Worm (Caenorhabditis elegans) whole organism, dauer: ENCODE results near the gene C52G5.3.

Experiments
- unc-62 ChIP-seq: sonication (generic microtip); optimal IDR thresholded peaks from 2 replicates; lab custom pipeline; 2017; ENCODE audit warnings: missing biosample characterization, missing genetic modification reagents, missing genetic modification characterization

C52G5.3 gene

DNA sequence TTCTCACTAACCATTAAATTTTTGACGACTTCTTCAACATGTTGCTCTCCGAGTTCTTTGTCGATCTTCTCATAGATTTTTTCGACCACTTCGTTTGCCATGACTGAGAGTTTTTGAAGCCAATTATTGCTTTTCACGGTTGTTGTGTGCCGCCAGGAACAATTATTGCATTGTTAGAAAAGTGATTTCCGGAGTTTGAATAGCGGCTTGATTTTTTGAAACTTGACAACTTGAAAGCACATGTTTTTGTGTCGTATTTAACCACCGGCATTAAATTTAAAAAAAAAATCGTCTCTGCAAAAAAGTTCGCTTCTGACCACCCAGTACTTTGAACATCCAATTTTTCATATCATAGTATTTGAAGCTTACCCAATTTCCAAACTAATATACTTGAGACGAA, at the start of gene C52G5.3:
Gene C52G5.3, minus strand, starts transcription at position 101 of the 400 bp plus-strand sequence.
- no peak for TF ChIP-seq unc-62 (GFP tag; lab: Kevin White, UChicago)

DNA sequence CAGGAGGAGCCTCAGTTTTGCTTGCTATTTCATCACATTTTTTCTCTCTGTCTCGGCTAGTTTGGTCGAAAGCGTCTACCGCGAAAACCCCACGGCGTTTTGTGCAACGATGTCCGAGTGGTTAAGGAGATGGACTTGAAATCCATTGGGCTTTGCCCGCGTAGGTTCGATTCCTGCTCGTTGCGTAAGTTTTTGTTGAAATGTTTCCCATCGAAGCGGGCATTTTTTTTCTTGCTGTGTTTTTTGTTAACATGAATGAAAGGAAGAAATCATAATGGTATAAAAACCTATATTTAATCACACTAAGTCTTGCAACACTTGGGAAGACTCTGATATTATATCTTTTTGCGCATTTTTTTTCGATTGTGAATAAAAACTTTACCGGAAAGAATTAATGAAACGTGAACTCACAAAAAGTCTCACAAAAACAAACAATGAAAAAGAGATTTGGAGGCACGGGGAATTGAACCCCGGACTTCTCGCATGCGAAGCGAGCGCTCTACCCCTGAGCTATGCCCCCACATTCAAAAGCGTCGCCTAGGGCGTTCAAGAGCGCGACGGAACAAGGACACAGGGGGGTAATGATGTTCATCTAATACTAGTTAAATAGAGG, 44.0 kb upstream of the C52G5.3 start:
- no peak for TF ChIP-seq unc-62 (GFP tag; lab: Kevin White, UChicago)

DNA sequence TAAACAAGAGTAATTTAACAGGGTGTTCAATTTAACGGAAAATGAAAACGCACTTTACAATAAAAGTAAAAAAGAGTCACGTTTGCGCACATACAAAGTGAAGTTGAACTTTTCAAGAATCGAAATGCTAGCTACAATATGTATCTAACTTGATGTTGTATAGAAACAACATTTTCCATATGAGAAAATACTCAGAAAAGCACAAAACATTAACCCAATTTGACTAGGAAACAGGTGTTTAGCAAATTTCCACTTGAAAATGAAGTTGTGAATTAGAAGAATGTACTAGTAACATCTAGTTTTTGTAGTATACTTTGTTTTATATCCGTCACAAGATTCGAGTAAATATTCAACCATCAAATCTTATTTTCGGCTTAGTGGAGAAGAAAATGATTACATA, 38.9 kb upstream of the C52G5.3 start, which contains the start of gene gpc-1:
Gene gpc-1, minus strand, starts transcription at position 117 of the 400 bp plus-strand sequence.
- no peak for TF ChIP-seq unc-62 (GFP tag; lab: Kevin White, UChicago)

DNA sequence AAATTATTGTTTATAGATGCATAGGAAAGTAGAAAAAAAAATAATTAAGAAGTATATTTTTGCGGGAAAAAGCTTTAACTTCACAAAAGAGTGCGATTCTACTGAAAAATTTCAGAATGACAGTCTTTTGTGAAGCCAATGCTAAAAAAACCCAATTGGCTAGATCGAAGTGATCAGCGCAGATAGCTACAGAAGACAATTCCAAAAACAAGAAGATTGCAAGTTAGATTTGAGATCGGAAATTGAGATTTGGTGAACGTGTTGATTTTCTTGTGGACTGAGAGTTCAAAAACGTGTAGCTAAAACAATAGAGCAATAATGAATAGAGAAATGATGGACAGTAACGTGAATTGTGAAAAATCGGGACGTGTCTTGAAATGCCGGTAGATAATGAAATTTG, 35.2 kb upstream of the C52G5.3 start:
- no peak for TF ChIP-seq unc-62 (GFP tag; lab: Kevin White, UChicago)

DNA sequence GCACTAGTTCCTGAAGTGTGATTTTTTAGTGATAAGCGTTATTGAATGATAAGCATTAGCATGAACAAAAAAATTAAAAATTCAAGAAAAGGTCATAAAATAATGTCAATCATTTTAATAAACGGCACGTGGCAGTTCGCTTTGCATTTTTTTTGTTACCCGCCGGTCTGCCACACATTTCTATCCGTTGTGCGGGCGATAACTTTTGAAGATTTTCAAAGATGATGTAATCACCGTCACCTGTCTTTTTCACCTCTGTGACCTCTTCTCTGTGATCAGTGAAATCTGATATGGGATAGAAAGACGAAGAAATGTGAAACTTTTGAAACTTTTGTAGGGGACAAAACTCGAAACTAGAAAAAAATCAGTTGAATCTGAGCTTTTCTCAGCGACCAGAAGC, 32.0 kb upstream of the C52G5.3 start:
- TF ChIP-seq unc-62 (GFP tag; lab: Kevin White, UChicago): no peak

DNA sequence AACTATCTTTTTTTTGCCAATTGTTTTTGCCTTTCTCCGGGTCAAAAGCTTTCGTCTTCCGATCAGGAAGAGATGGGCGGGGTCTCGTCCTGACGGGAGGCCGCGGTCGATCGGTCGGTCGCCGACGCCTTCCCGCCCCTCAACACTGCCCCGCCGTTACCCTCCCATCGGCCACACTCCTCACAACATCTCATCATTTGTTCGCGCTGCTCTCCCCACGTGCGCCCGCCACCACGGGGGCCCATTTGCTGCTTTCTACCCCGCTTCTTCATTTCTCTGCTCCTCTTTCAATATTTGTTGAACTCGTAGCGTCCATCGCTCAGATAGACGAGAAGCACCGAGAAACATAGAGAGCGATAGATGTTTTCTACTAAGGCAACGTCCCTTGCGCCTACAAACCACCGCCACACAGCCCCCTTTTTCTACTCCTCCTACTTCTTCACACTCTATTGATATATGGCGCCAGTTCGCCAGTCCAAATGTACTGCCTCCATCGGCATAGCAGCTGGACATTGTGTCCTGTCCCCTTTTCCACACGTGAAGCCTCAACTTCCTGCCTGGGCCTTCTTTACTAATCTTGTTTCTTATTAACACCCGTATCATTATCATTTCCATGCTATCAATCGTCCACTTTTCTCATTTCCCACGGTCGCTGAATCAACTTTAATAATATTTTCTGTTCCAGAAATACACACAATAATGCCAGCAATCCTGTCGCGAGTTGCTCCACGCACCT, 31.0 kb upstream of the C52G5.3 start, which contains the start of gene bcat-1:
Gene bcat-1, plus strand, starts transcription at position 686 of the 736 bp plus-strand sequence.
- TF ChIP-seq unc-62 (GFP tag; lab: Kevin White, UChicago): no peak

DNA sequence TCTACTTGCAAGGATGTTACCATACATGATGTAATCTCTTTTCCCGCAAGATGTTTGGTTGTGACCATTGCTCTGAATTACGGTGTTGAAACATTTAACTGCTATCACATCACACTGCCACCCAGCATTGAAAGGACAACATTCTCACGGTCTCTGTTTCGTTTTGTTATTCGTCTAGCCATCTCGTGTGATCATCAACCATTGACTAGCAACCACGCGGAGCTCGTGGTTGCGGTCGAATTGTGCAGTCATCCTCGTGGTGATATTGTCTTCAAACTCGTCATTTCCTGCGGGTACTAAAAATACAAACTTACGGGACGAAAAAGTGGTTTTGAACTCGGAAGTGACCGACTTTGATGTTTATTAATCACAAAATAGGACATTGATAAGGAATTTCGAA, 29.7 kb upstream of the C52G5.3 start:
- no peak for TF ChIP-seq unc-62 (GFP tag; lab: Kevin White, UChicago)

DNA sequence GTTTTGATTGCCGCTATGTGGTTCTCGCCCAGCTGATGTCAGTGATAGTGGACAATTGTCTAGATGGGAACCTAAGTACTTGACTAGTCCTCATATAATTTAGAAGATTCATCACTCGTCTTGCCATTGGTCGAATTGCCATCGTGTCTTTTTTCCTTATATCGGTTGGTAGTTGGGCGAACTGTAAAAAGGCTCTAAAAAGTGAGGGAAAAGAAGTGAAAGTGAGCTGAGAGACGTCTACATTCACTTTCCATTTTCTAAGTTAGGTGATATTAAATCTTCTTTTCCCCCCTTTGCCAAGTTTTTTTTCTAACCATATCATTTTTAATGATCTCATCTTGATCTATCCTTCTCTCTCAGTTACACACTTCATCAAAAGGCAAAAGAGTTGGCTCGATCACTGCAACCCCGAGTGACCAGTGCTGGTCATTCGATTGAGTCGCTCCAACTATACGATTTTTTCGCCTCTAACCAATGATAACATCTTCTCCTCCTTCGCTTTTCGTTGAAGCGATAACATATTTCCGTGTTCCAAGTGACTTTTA, 28.9 kb upstream of the C52G5.3 start:
- TF ChIP-seq unc-62 (GFP tag; lab: Kevin White, UChicago): no peak

DNA sequence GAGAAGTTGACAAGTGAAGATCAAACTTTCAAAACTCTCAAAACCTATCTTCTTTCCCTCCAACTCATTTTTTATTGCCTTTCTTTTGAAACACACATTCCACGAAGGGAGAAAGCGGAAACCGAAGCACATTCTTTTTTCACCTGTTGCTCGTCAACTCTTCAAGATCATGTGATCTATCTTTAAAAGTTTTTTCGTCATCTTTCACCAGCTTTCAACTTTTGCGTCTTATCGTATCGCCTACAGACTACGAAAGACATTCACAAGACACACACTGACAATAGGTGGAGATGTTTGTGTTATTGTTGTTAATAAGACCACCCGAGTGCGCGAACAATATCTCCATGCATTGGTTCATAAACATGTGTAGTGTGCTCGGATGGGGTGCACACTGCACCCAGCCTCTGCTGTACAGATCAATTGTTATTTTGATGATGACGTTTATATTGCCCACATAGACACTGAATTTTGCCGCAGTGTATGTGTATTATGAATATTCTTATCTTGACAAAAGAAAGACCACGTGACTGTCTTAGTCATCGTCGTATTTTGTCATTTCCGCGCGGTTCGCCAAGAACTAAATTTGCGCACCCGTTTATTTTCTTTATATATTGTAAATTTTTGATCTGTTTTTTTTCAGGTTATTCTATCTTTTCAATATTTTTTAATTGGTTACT, 27.9 kb upstream of the C52G5.3 start:
- no peak for TF ChIP-seq unc-62 (GFP tag; lab: Kevin White, UChicago)

DNA sequence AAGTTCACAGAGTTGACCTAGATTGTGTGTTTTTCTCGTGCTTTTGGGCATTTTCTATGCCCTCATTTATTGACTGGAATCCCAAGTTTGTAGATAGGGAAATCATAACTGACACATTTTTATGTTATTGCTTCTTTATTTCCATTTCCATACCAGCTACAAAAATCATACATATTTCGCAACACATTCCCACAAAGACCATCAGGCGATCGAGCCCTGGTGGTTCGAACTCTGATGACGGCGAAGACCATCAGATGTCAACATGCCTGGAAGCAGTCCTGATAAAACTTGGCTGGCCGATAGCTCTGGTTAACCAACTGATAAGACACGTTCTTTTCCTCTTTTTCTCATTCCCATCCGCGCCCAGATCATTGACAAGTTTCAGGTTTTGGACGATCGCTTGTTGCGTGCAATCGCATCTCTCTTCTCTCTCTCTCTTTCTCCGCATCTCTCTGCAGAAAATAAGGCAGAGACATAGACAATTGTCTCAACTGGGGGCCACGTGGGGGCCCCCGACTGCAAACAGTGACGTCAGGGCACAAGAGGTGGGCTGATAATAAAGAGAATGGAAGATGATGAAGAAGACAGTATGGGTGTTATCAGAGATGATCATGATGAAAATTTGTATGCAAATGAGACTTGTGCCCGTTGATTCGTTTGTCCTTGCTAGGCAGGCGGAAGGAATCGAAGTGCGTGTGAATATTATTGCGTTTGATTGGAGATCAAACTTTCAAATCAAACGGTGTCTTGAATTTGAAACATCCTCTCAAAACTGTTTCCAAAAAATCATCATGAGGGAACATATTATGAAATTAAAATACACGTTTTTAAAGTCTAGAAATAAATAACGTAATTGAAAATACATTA, 26.3 kb upstream of the C52G5.3 start:
- no peak for TF ChIP-seq unc-62 (GFP tag; lab: Kevin White, UChicago)

DNA sequence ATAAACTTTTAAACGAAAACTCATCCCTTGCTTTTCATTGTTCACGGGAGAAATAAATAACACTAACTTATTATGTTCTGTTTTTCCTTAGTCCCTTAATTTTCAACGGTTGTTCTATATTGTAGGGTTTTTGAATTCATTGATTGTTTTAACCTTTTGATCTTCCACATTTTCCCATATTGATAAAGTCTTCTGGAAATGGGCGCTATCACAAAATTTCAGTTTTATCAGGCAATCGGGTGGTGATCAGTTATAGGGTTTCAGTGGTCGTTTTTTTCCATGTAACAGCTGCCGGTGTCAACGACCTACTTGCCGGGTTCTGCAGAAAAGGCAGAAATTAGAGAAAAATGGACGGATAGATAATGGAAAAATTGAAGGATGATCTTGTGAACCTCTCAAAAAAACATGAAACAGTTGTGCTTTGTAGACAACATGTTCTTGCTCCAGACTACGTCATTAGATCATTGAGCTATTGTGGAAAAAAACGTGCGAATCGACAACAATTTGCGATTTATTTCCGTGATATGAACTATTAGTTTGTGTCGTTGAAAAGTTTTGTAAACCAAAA, 24.0 kb upstream of the C52G5.3 start:
- no peak for TF ChIP-seq unc-62 (GFP tag; lab: Kevin White, UChicago)

DNA sequence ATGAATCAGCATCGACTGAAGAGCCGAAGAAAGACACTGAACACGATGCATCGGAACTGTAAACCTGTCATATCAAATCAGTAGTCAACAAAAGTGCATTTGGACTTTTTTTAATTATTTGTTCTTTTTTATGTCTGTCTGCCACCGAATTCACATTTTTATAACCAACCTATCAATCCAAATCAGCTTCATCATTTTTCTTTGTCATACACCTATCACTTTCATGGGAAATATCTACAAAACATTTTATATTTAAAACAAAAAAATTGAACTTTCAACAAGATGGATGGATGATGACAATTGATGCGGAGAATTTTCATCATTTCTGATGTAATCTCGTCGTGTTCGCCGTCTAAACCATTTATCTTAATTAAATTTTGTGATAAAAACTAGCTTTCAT, 23.5 kb upstream of the C52G5.3 start:
- TF ChIP-seq unc-62 (GFP tag; lab: Kevin White, UChicago): no peak

DNA sequence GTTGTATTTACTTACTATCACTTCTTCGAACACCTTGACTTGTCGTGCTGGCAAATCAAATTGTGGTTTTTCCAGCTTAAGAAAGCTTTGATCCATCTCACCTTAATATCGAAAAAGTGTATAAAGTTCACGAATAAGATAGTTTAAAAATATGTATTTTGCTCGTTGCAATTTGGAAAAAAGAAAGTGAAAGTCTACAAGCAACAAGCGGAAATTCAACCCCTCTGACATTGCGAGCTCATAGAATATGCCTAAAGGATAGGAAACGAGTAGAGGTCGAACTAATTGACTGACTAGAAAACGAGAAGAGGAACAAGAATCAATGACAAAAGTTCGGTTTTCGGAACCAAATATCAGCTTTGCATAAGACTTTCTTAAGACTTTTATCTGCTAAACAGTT, 17.9 kb upstream of the C52G5.3 start, which contains the start of gene T14G8.4:
Gene T14G8.4, minus strand, starts transcription at position 101 of the 400 bp plus-strand sequence.
- TF ChIP-seq unc-62 (GFP tag; lab: Kevin White, UChicago): no peak

DNA sequence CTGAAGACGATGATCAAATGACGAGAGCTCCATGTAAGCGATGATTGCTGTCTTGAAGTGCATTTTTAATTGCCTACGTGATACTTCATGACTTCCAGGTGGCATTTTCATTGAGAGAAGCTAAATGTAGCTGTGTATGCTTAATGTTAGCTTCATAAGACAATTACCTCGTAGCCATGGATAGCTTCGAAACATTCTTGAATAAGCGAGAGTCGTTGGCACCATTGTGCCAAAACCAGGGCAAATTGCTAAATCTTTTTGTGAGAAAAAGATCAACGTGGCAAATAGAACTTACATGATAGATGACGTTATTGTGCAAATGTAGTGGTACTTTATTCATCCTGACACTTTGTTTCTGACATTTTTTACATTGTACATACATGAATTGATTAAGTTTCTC, 17.3 kb upstream of the C52G5.3 start:
- no peak for TF ChIP-seq unc-62 (GFP tag; lab: Kevin White, UChicago)

DNA sequence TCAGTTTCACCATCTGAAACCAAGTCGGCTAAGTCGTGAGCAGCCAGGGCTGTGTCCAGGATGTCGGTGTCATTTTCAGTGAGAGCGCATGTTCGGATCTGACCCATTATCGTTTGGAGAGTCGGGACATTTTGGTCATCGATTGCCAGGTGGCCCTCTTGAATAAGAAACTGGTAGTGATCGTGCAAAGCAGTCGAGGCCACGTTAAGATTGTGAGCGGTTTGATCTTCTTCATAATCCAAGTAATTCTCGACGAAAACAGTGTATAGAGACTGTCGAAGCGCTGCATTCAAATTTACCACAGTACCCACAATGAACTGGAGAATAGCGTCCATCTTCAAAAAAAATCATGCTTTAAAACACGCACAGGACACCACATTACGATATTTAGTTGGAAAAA, 16.6 kb upstream of the C52G5.3 start, which contains the start of gene T14G8.6:
Gene T14G8.6, minus strand, starts transcription at position 338 of the 400 bp plus-strand sequence.
- TF ChIP-seq unc-62 (GFP tag; lab: Kevin White, UChicago): no peak
